Fruit fly (Drosophila melanogaster): Measurements from ENCODE around the gene Fas2.

Fas2 gene

dm6 chrX:4170492-4170891 is 35.4 kb downstream of the Fas2 start (continued):
- TF ChIP-seq Sox15 (GFP tag; optimal IDR thresholded peaks at IDR 0.05) (no peak), CG6163 (GFP tag; IDR thresholded peaks at IDR 0.05) (peak; percentile 61; the same call in 2 of the 3 replicates), Ets21C (GFP tag; optimal IDR thresholded peaks at IDR 0.05) (no peak), Ets96B (tag; optimal IDR thresholded peaks at IDR 0.05) (peak; percentile 30), spab (GFP tag; optimal IDR thresholded peaks at IDR 0.05) (peak; percentile 21), CG10631 (GFP tag; optimal IDR thresholded peaks at IDR 0.05) (peak; percentile 47), CG11762 (GFP tag; optimal IDR thresholded peaks at IDR 0.05; ENCODE audit: insufficient read depth) (no peak)

DNA sequence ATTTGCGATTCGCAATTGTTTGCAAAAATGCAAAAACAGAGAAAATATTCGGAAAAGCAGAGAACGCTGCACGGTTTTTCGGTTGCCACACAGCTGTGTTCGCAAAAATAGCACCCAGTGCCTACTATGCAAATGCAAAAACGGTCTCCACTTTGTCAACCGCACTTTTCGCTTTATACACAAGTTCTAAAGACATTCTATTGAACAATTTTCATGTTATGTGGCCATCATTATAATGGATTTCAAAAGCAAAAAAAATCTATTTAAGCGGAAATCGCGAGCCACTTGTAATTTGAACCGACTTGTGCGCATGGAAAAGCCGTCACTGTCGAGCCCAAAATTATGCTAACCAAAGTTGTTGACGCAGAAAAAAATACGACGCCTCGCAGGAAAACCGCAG is 54.9 kb downstream of the Fas2 start:
- TF ChIP-seq Eip75B (GFP tag; optimal IDR thresholded peaks at IDR 0.05) (no peak), Eip78C (GFP tag) (peak; percentile 48), Hr4 (GFP tag; optimal IDR thresholded peaks at IDR 0.05) (peak; percentile 59), achi (GFP tag; optimal IDR thresholded peaks at IDR 0.05) (peak; percentile 2), Blimp-1 (GFP tag; optimal IDR thresholded peaks at IDR 0.05) (no peak), CG15336 (GFP tag; IDR thresholded peaks at IDR 0.05) (peak; percentile 67), fd59A (GFP tag; optimal IDR thresholded peaks at IDR 0.05) (no peak), esn (GFP tag; optimal IDR thresholded peaks at IDR 0.05) (peak; percentile 30), dsx (GFP tag; optimal IDR thresholded peaks at IDR 0.05; ENCODE audit: poor library complexity, severe bottlenecking) (no peak), fd85E (GFP tag; optimal IDR thresholded peaks at IDR 0.05) (no peak), CG10631 (GFP tag; optimal IDR thresholded peaks at IDR 0.05) (no peak), pdm3 (GFP tag; optimal IDR thresholded peaks at IDR 0.05) (peak; percentile 42), Sox102F (GFP tag; optimal IDR thresholded peaks at IDR 0.05) (peak; percentile 3), salr (GFP tag; optimal IDR thresholded peaks at IDR 0.05) (no peak), topi (GFP tag; optimal IDR thresholded peaks at IDR 0.05) (peak; percentile 25), Met (GFP tag; optimal IDR thresholded peaks at IDR 0.05) (peak; percentile 12), eg (GFP tag; IDR thresholded peaks at IDR 0.05) (peak; percentile 54), CG32006 (GFP tag; optimal IDR thresholded peaks at IDR 0.05) (peak; percentile 60), lz (GFP tag; optimal IDR thresholded peaks at IDR 0.05) (peak; percentile 27), OdsH (GFP tag; optimal IDR thresholded peaks at IDR 0.05) (peak; percentile 38), Hr39 (GFP tag; optimal IDR thresholded peaks at IDR 0.05) (peak; percentile 47), Ets21C (GFP tag; optimal IDR thresholded peaks at IDR 0.05) (peak; percentile 28), Smox (GFP tag; optimal IDR thresholded peaks at IDR 0.05) (peak; percentile 27), CG9139 (GFP tag; optimal IDR thresholded peaks at IDR 0.05) (no peak), CG6276 (GFP tag; optimal IDR thresholded peaks at IDR 0.05) (peak; percentile 21), CG8119 (GFP tag; IDR thresholded peaks at IDR 0.05) (peak; percentile 56), CG3919 (GFP tag; optimal IDR thresholded peaks at IDR 0.05) (peak; percentile 2), CG31627 (GFP tag; optimal IDR thresholded peaks at IDR 0.05) (peak; percentile 45), acj6 (GFP tag; optimal IDR thresholded peaks at IDR 0.05) (peak; percentile 24), CG4318 (GFP tag; optimal IDR thresholded peaks at IDR 0.05) (peak; percentile 5), vri (GFP tag; optimal IDR thresholded peaks at IDR 0.05) (no peak), dac (GFP tag; optimal IDR thresholded peaks at IDR 0.05) (peak; percentile 42), cyc (GFP tag; optimal IDR thresholded peaks at IDR 0.05) (peak; percentile 23), svp (GFP tag) (peak; percentile 74)

DNA sequence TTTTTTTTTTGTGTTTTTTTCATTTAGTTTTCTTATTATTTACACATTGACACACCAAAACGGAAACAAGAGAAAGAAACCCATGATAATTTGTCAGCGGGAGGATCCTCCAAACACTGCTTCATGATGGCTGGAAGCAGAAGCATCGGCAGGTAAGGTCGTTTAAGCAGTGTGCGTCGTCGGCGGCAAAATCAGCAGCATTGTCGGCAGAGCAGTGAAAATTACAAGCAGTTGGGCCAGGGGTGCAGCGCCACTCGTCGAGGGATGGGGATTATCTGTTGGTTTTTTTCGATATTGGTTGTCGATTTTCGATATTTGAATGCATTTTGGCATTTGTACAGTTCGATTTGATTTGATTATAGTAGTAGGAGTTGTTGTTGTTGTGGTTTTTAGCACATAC is 66.8 kb downstream of the Fas2 start:
- TF ChIP-seq esn (GFP tag; optimal IDR thresholded peaks at IDR 0.05) (no peak), Eip78C (GFP tag) (no peak), Gug (GFP tag; IDR thresholded peaks at IDR 0.05) (no peak), CG6854 (GFP tag; optimal IDR thresholded peaks at IDR 0.05) (no peak), CG11902 (GFP tag; optimal IDR thresholded peaks at IDR 0.05) (no peak), CG8632 (GFP tag; optimal IDR thresholded peaks at IDR 0.05) (no peak), CG8119 (GFP tag; IDR thresholded peaks at IDR 0.05) (no peak)
